Worm (Caenorhabditis elegans) whole organism, early embryonic: ENCODE data around the gene M163.5.

Experiments
- B0310.2 ChIP-seq: sonication (generic microtip); optimal IDR thresholded peaks from 2 replicates; lab custom pipeline; 2016; ENCODE audit warnings: mild to moderate bottlenecking, missing genetic modification characterization, missing compliant biosample characterization
- F13C5.2 ChIP-seq: sonication (generic microtip); optimal IDR thresholded peaks from 2 replicates; lab custom pipeline; 2017; ENCODE audit warnings: mild to moderate bottlenecking, missing genetic modification characterization, inconsistent platforms, missing compliant biosample characterization
- ama-1 ChIP-seq: fragments of 150-350 bp; optimal IDR thresholded peaks from 2 replicates; lab custom pipeline; 2014
- ceh-13 ChIP-seq: fragments of 200-800 bp; sonication (Bioruptor generic); optimal IDR thresholded peaks from 2 replicates; lab custom pipeline; 2018; ENCODE audit warnings: mild to moderate bottlenecking, missing genetic modification characterization, missing compliant biosample characterization
- flt-1 ChIP-seq: fragments of 200-800 bp; sonication (Bioruptor generic); IDR thresholded peaks from 2 replicates; pipeline ENCODE4 v1.3.6; 2022; ENCODE audit warnings: missing genetic modification characterization, missing compliant biosample characterization
- hmbx-1 ChIP-seq: sonication (generic microtip); optimal IDR thresholded peaks from 2 replicates; lab custom pipeline; 2016; ENCODE audit warnings: mild to moderate bottlenecking, missing genetic modification characterization, missing compliant biosample characterization
- hmg-4 ChIP-seq: fragments of 200-800 bp; sonication (Bioruptor generic); optimal IDR thresholded peaks from 2 replicates; lab custom pipeline; 2018; ENCODE audit warnings: mild to moderate bottlenecking, missing genetic modification characterization, missing compliant biosample characterization
- hnd-1 ChIP-seq: sonication (generic microtip); optimal IDR thresholded peaks from 2 replicates; lab custom pipeline; 2016; ENCODE audit warnings: missing genetic modification characterization, missing compliant biosample characterization
- sea-1 ChIP-seq: fragments of 200-800 bp; sonication (Bioruptor generic); conservative IDR thresholded peaks from 2 replicates; pipeline ENCODE4 v1.3.6; 2022; ENCODE audit warnings: missing genetic modification characterization, missing compliant biosample characterization
- tbx-11 ChIP-seq: fragments of 200-800 bp; sonication (Bioruptor generic); IDR thresholded peaks from 2 replicates; pipeline ENCODE4 v1.3.6; 2022; ENCODE audit warnings: missing genetic modification characterization, missing compliant biosample characterization
- tra-4 ChIP-seq: sonication (generic microtip); optimal IDR thresholded peaks from 2 replicates; lab custom pipeline; 2017; ENCODE audit warnings: missing genetic modification characterization, missing compliant biosample characterization

ce11 chrX:14490486-14490885 is 16.6 kb downstream of the M163.5 start:
- TF ChIP-seq ama-1 (lab: Kevin White, UChicago): no peak
- TF ChIP-seq hnd-1 (tag; lab: Kevin White, UChicago): no peak
- no peak for TF ChIP-seq tbx-11 (GFP tag; lab: Robert Waterston, UW)
- TF ChIP-seq flt-1 (GFP tag; lab: Robert Waterston, UW): no peak
- no peak for TF ChIP-seq hmbx-1 (tag; lab: Kevin White, UChicago)
- no peak for TF ChIP-seq tra-4 (tag; lab: Kevin White, UChicago)
- no peak for TF ChIP-seq F13C5.2 (tag; lab: Kevin White, UChicago)
- no peak for TF ChIP-seq hmg-4 (GFP tag; lab: Kevin White, UChicago)
- no peak for TF ChIP-seq ceh-13 (GFP tag; lab: Kevin White, UChicago)
- TF ChIP-seq sea-1: no peak
- TF ChIP-seq B0310.2: no peak
